Fruit fly (Drosophila melanogaster) whole organism, embryonic: ENCODE results near the gene CG31883.

ENCODE experiments used
- Asciz ChIP-seq: fragments of 200-800 bp; sonication (Bioruptor generic); optimal IDR thresholded peaks from 2 replicates; lab custom pipeline; 2017; ENCODE audit warnings: missing biosample characterization, mild to moderate bottlenecking, missing genetic modification characterization, missing genetic modification reagents
- CG10565 ChIP-seq: fragments of 200-800 bp; sonication (Bioruptor generic); optimal IDR thresholded peaks from 3 replicates; lab custom pipeline; 2016; ENCODE audit warnings: missing biosample characterization, mild to moderate bottlenecking, missing genetic modification characterization
- CG12391 ChIP-seq: fragments of 200-800 bp; sonication (Bioruptor generic); optimal IDR thresholded peaks from 3 replicates; lab custom pipeline; 2018; ENCODE audit warnings: missing biosample characterization, mild to moderate bottlenecking, missing genetic modification characterization, moderate library complexity
- CG12659 ChIP-seq: fragments of 200-800 bp; sonication (Bioruptor generic); optimal IDR thresholded peaks from 3 replicates; lab custom pipeline; 2017; ENCODE audit warnings: mild to moderate bottlenecking, missing biosample characterization, missing genetic modification reagents, missing genetic modification characterization
- CG13123 ChIP-seq: fragments of 200-800 bp; sonication (Bioruptor generic); optimal IDR thresholded peaks from 2 replicates; lab custom pipeline; 2016; ENCODE audit warnings: missing biosample characterization, missing genetic modification characterization
- CG16863 ChIP-seq: fragments of 200-800 bp; sonication (Bioruptor generic); optimal IDR thresholded peaks from 3 replicates; lab custom pipeline; 2016; ENCODE audit warnings: missing biosample characterization, missing genetic modification characterization
- CG18262 ChIP-seq: fragments of 200-800 bp; optimal IDR thresholded peaks from 3 replicates; lab custom pipeline; 2019; ENCODE audit warnings: missing biosample characterization, mild to moderate bottlenecking, missing genetic modification characterization, moderate library complexity
- CG2202 ChIP-seq: fragments of 200-800 bp; sonication (Bioruptor generic); optimal IDR thresholded peaks from 2 replicates; lab custom pipeline; 2018; ENCODE audit warnings: missing biosample characterization, mild to moderate bottlenecking, missing genetic modification characterization
- CG3065 ChIP-seq: fragments of 200-800 bp; sonication (Bioruptor generic); optimal IDR thresholded peaks from 2 replicates; lab custom pipeline; 2016; ENCODE audit warnings: missing biosample characterization, missing genetic modification characterization
- CG33213 ChIP-seq: fragments of 200-800 bp; sonication (Bioruptor generic); optimal IDR thresholded peaks from 3 replicates; lab custom pipeline; 2016; ENCODE audit warnings: missing biosample characterization, missing genetic modification characterization
- CG33557 ChIP-seq: fragments of 200-800 bp; sonication (Bioruptor generic); optimal IDR thresholded peaks from 2 replicates; lab custom pipeline; 2019; ENCODE audit warnings: missing biosample characterization, mild to moderate bottlenecking, missing genetic modification characterization, moderate library complexity
- CG34376 ChIP-seq: fragments of 200-800 bp; sonication (Bioruptor generic); optimal IDR thresholded peaks from 2 replicates; lab custom pipeline; 2018; ENCODE audit warnings: missing biosample characterization, mild to moderate bottlenecking, missing genetic modification characterization
- CG4854 ChIP-seq: fragments of 200-800 bp; sonication (Bioruptor generic); optimal IDR thresholded peaks from 2 replicates; lab custom pipeline; 2016; ENCODE audit warnings: missing biosample characterization, missing genetic modification characterization, inconsistent platforms
- CG6813 ChIP-seq: fragments of 200-800 bp; sonication (Bioruptor generic); optimal IDR thresholded peaks from 2 replicates; lab custom pipeline; 2017; ENCODE audit warnings: missing biosample characterization, missing genetic modification characterization, mild to moderate bottlenecking, moderate library complexity, missing genetic modification reagents
- CG6854 ChIP-seq: fragments of 200-800 bp; sonication (Bioruptor generic); optimal IDR thresholded peaks from 3 replicates; lab custom pipeline; 2017; ENCODE audit warnings: missing biosample characterization, mild to moderate bottlenecking, missing genetic modification characterization
- CG8281 ChIP-seq: fragments of 200-800 bp; sonication (Bioruptor generic); optimal IDR thresholded peaks from 2 replicates; lab custom pipeline; 2018; ENCODE audit warnings: missing biosample characterization, mild to moderate bottlenecking, missing genetic modification characterization, moderate library complexity
- CG8478 ChIP-seq: fragments of >200 bp; optimal IDR thresholded peaks from 2 replicates; lab custom pipeline; 2018
- D19B ChIP-seq: fragments of 200-800 bp; sonication (Bioruptor generic); optimal IDR thresholded peaks from 2 replicates; lab custom pipeline; 2017; ENCODE audit warnings: missing biosample characterization, mild to moderate bottlenecking, missing genetic modification characterization
- Dad ChIP-seq: fragments of 200-800 bp; sonication (Bioruptor generic); optimal IDR thresholded peaks from 3 replicates; lab custom pipeline; 2016; ENCODE audit warnings: missing biosample characterization, missing genetic modification characterization
- Dip3 ChIP-seq: fragments of 200-800 bp; sonication (Bioruptor generic); optimal IDR thresholded peaks from 3 replicates; lab custom pipeline; 2016; ENCODE audit warnings: missing biosample characterization, missing genetic modification characterization
- GATAe ChIP-seq: fragments of 200-800 bp; sonication (Bioruptor generic); conservative IDR thresholded peaks from 2 replicates; pipeline ENCODE4 v1.3.6; 2022; ENCODE audit warnings: missing biosample characterization, missing genetic modification characterization
- H15 ChIP-seq: fragments of 200-800 bp; sonication (Bioruptor generic); IDR thresholded peaks from 3 replicates; pipeline ENCODE4 v1.3.6; 2022; ENCODE audit warnings: missing biosample characterization, missing genetic modification characterization
- H2.0 ChIP-seq: fragments of 200-800 bp; sonication (Bioruptor generic); IDR thresholded peaks from 2 replicates; pipeline ENCODE4 v1.3.6; 2022; ENCODE audit warnings: missing biosample characterization, missing genetic modification characterization
- Hr3 ChIP-seq: fragments of 200-800 bp; sonication (Bioruptor generic); optimal IDR thresholded peaks from 3 replicates; lab custom pipeline; 2016; ENCODE audit warnings: missing biosample characterization, missing genetic modification characterization
- Hr78 ChIP-seq, 2 experiments: fragments of 200-800 bp in 1 of 2; fragments of >200 bp in 1 of 2; sonication (Bioruptor generic) in 1 of 2; optimal IDR thresholded peaks; 2 replicates each; lab custom pipeline; 2017 to 2019; ENCODE audit warnings: missing biosample characterization in 2 of 2, missing genetic modification characterization in 2 of 2, mild to moderate bottlenecking in 1 of 2, moderate library complexity in 1 of 2
- Jarid2 ChIP-seq: fragments of 200-800 bp; sonication (Bioruptor generic); optimal IDR thresholded peaks from 3 replicates; lab custom pipeline; 2017; ENCODE audit warnings: mild to moderate bottlenecking, missing biosample characterization, missing genetic modification reagents, missing genetic modification characterization
- MESR4 ChIP-seq: fragments of 200-800 bp; sonication (Bioruptor generic); optimal IDR thresholded peaks from 2 replicates; lab custom pipeline; 2018; ENCODE audit warnings: missing biosample characterization, mild to moderate bottlenecking, missing genetic modification characterization, moderate library complexity
- Max ChIP-seq: fragments of 200-800 bp; sonication (Bioruptor generic); optimal IDR thresholded peaks from 2 replicates; lab custom pipeline; 2016; ENCODE audit warnings: missing biosample characterization, mild to moderate bottlenecking, missing genetic modification characterization
- Meics ChIP-seq: fragments of 200-800 bp; sonication (Bioruptor generic); optimal IDR thresholded peaks from 2 replicates; lab custom pipeline; 2017; ENCODE audit warnings: missing biosample characterization, mild to moderate bottlenecking, missing genetic modification characterization
- TFAM ChIP-seq: fragments of 200-800 bp; sonication (Bioruptor generic); optimal IDR thresholded peaks from 2 replicates; lab custom pipeline; 2017; ENCODE audit warnings: missing biosample characterization, missing genetic modification characterization, inconsistent platforms
- ab ChIP-seq: fragments of 200-800 bp; sonication (Bioruptor generic); optimal IDR thresholded peaks from 2 replicates; lab custom pipeline; 2016; ENCODE audit warnings: missing biosample characterization, missing genetic modification characterization
- aop ChIP-seq: fragments of 200-800 bp; sonication (Bioruptor generic); IDR thresholded peaks from 2 replicates; pipeline ENCODE4 v1.3.6; 2022; ENCODE audit warnings: missing biosample characterization, missing genetic modification characterization
- cato ChIP-seq: fragments of 200-800 bp; sonication (Bioruptor generic); optimal IDR thresholded peaks from 2 replicates; lab custom pipeline; 2016; ENCODE audit warnings: missing biosample characterization, missing genetic modification characterization, borderline replicate concordance
- chm ChIP-seq: fragments of 200-800 bp; sonication (Bioruptor generic); IDR thresholded peaks from 2 replicates; pipeline ENCODE4 v1.3.6; 2022; ENCODE audit warnings: missing biosample characterization, missing genetic modification characterization
- emc ChIP-seq: fragments of 200-800 bp; sonication (Bioruptor generic); optimal IDR thresholded peaks from 2 replicates; lab custom pipeline; 2016; ENCODE audit warnings: missing biosample characterization, missing genetic modification characterization
- exex ChIP-seq: fragments of 200-800 bp; sonication (Bioruptor generic); optimal IDR thresholded peaks from 4 replicates; lab custom pipeline; 2018; ENCODE audit warnings: missing biosample characterization, mild to moderate bottlenecking, missing genetic modification characterization, moderate library complexity
- grau ChIP-seq: fragments of 200-800 bp; optimal IDR thresholded peaks from 3 replicates; lab custom pipeline; 2019; ENCODE audit warnings: missing biosample characterization, mild to moderate bottlenecking, missing genetic modification characterization, moderate library complexity
- knrl ChIP-seq: fragments of 200-800 bp; sonication (Bioruptor generic); IDR thresholded peaks from 3 replicates; pipeline ENCODE4 v1.3.6; 2022; ENCODE audit warnings: missing biosample characterization, missing genetic modification characterization; ENCODE audit not compliant: partially characterized antibody
- lola ChIP-seq, 3 experiments: fragments of >200 bp in 2 of 3; fragments of 200-800 bp in 1 of 3; sonication (Bioruptor generic) in 1 of 3; optimal IDR thresholded peaks; 2 replicates each; lab custom pipeline; 2017 to 2019; ENCODE audit warnings: missing biosample characterization in 3 of 3, missing genetic modification characterization in 3 of 3, mild to moderate bottlenecking in 1 of 3, moderate library complexity in 1 of 3
- rib ChIP-seq: fragments of 200-800 bp; sonication (Bioruptor generic); IDR thresholded peaks from 2 replicates; pipeline ENCODE4 v1.3.6; 2022; ENCODE audit warnings: missing biosample characterization, missing genetic modification characterization
- row ChIP-seq: fragments of 200-800 bp; sonication (Bioruptor generic); IDR thresholded peaks from 3 replicates; pipeline ENCODE4 v1.3.6; 2022; ENCODE audit warnings: missing biosample characterization, missing genetic modification characterization
- scrt ChIP-seq: fragments of 200-800 bp; sonication (Bioruptor generic); optimal IDR thresholded peaks from 2 replicates; lab custom pipeline; 2018; ENCODE audit warnings: missing biosample characterization, mild to moderate bottlenecking, missing genetic modification characterization, moderate library complexity
- slbo ChIP-seq: fragments of 200-800 bp; sonication (Bioruptor generic); IDR thresholded peaks from 2 replicates; pipeline ENCODE4 v1.3.6; 2022; ENCODE audit warnings: missing biosample characterization, missing genetic modification characterization
- stwl ChIP-seq: fragments of 200-800 bp; sonication (Bioruptor generic); optimal IDR thresholded peaks from 3 replicates; lab custom pipeline; 2018; ENCODE audit warnings: missing biosample characterization, mild to moderate bottlenecking, missing genetic modification characterization, moderate library complexity
- tap ChIP-seq: fragments of 200-800 bp; optimal IDR thresholded peaks from 3 replicates; lab custom pipeline; 2019; ENCODE audit warnings: missing biosample characterization, mild to moderate bottlenecking, missing genetic modification characterization, moderate library complexity
- toy ChIP-seq: fragments of 200-800 bp; sonication (Bioruptor generic); IDR thresholded peaks from 2 replicates; pipeline ENCODE4 v1.3.6; 2022; ENCODE audit warnings: missing biosample characterization, missing genetic modification characterization
- ttk ChIP-seq: fragments of 200-800 bp; sonication (Bioruptor generic); IDR thresholded peaks from 2 replicates; pipeline ENCODE4 v2.1.2; 2022; ENCODE audit warnings: missing biosample characterization, missing genetic modification characterization
- unpg ChIP-seq: fragments of 200-800 bp; sonication (Bioruptor generic); optimal IDR thresholded peaks from 3 replicates; lab custom pipeline; 2018; ENCODE audit warnings: missing biosample characterization, mild to moderate bottlenecking, missing genetic modification characterization, moderate library complexity
- wdn ChIP-seq: fragments of 200-800 bp; sonication (Bioruptor generic); IDR thresholded peaks from 2 replicates; pipeline ENCODE4 v1.3.6; 2022; ENCODE audit warnings: missing biosample characterization, missing genetic modification characterization
- z ChIP-seq: fragments of 200-800 bp; sonication (Bioruptor generic); IDR thresholded peaks from 3 replicates; pipeline ENCODE4 v1.3.6; 2022; ENCODE audit warnings: missing biosample characterization, missing genetic modification characterization

The CG31883 gene

DNA sequence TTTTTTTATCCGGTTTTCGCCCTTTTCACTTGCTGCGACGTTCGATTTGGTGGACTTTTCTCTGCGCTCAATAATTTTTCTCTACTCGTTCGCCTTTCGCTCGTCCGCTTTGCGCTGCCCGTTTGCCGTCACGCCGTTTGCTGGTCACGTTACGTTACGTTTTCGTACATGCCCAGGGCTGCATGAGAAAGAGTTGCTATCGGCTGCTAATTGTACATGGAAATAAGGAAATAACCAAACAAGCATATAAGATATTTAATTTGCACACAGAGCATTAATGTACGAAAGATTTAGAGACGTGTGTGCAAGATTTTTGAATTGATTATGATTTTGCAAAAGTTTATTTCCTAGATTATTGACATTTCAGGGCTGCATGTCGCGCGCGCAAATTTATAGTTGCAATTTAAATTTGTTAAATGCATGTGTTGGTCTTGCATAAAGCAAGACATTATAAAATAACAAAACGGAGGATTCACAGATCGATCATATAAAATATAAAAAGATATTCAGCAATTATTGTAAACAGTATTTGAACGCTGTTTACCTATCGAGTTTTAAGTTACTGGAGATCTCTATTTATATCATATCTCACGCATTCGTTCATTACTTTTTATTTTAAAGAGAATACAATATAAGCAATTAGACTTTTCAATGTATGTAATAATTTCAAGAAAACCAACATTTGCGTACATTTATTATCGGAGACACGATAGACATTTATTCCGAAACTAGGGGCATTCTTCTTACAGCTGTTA lies 33.5 kb upstream of the CG31883 start, which contains the start of gene Gdi (continued):
- TF ChIP-seq slbo (GFP tag; lab: Robert Waterston, UW) (peak; percentile 74), Asciz (no peak), emc (GFP tag; lab: Kevin White, UChicago) (no peak), CG33557 (no peak), ab (no peak), CG8478 (lab: Kevin White, UChicago) (no peak), CG16863 (GFP tag; lab: Kevin White, UChicago) (no peak), CG2202 (tag; lab: Kevin White, UChicago) (no peak), TFAM (GFP tag; lab: Kevin White, UChicago) (no peak), toy (GFP tag; lab: Robert Waterston, UW) (no peak), rib (GFP tag; lab: Robert Waterston, UW) (no peak), stwl (tag; lab: Kevin White, UChicago) (no peak), cato (GFP tag; lab: Kevin White, UChicago) (no peak), Dip3 (no peak), CG3065 (GFP tag; lab: Kevin White, UChicago) (no peak), CG6854 (GFP tag; lab: Kevin White, UChicago) (no peak), MESR4 (GFP tag; lab: Kevin White, UChicago) (peak; percentile 48), unpg (GFP tag; lab: Kevin White, UChicago) (no peak), tap (tag; lab: Kevin White, UChicago) (no peak), knrl (GFP tag; lab: Robert Waterston, UW) (0 out of 3 replicates have a peak, but pooled peaks have one; percentile 37), CG8281 (tag; lab: Kevin White, UChicago) (no peak), Hr78 (GFP tag; optimal IDR thresholded peaks at IDR 0.05; lab: Kevin White, UChicago) (no peak), H2.0 (GFP tag; lab: Robert Waterston, UW) (no peak), exex (tag; lab: Kevin White, UChicago) (no peak), CG18262 (peak; percentile 10), Meics (no peak), z (no peak), CG13123 (GFP tag; lab: Kevin White, UChicago) (no peak), Jarid2 (GFP tag; lab: Kevin White, UChicago) (no peak), GATAe (GFP tag; lab: Robert Waterston, UW) (no peak), ttk (GFP tag; lab: Robert Waterston, UW) (no peak), grau (tag; lab: Kevin White, UChicago) (peak; percentile 34), lola (GFP tag; optimal IDR thresholded peaks at IDR 0.05; lab: Kevin White, UChicago) (peak in 1 of 3 experiments; percentile 11), aop (GFP tag; lab: Robert Waterston, UW) (no peak), CG10565 (no peak), CG12659 (GFP tag; lab: Kevin White, UChicago) (peak; percentile 1), CG34376 (GFP tag; lab: Kevin White, UChicago) (no peak), CG4854 (GFP tag; lab: Kevin White, UChicago) (no peak), Dad (GFP tag; lab: Kevin White, UChicago) (peak; percentile 0), chm (no peak), D19B (GFP tag; lab: Kevin White, UChicago) (no peak), CG12391 (tag; lab: Kevin White, UChicago) (peak; percentile 39), H15 (GFP tag; lab: Robert Waterston, UW) (no peak), CG6813 (no peak), CG33213 (GFP tag; lab: Kevin White, UChicago) (peak; percentile 2), row (GFP tag; lab: Robert Waterston, UW) (peak; percentile 59), wdn (GFP tag; lab: Robert Waterston, UW) (no peak), Max (GFP tag; lab: Kevin White, UChicago) (no peak), scrt (GFP tag; lab: Kevin White, UChicago) (no peak), Hr3 (GFP tag; lab: Kevin White, UChicago) (no peak)
